Worm (Caenorhabditis elegans) whole organism, L4/young adult: Measurements from ENCODE around the gene lgc-19.

Experiments used
- W03F9.2 ChIP-seq: fragments of 150-350 bp; optimal IDR thresholded peaks from 2 replicates; lab custom pipeline; 2014; ENCODE audit warnings: missing biosample characterization, missing genetic modification characterization
- dao-5 ChIP-seq: sonication (generic microtip); optimal IDR thresholded peaks from 2 replicates; lab custom pipeline; 2016; ENCODE audit warnings: missing genotype, missing genetic modification characterization, moderate library complexity, missing compliant biosample characterization
- him-1 ChIP-seq: sonication (generic microtip); optimal IDR thresholded peaks from 2 replicates; lab custom pipeline; 2016; ENCODE audit warnings: missing genotype, missing genetic modification reagents, missing genetic modification characterization, missing compliant biosample characterization

Gene lgc-19

ce11 chrIV:15950838-15951581 is 11.5 kb downstream of the lgc-19 start, which contains the start of gene ifas-3:
Gene ifas-3 (minus strand): TSS chrIV:15950888.
- TF ChIP-seq dao-5 (tag; lab: Kevin White, UChicago): no peak
- no peak for TF ChIP-seq him-1 (tag; lab: Kevin White, UChicago)
- TF ChIP-seq W03F9.2 (tag; lab: Kevin White, UChicago): no peak

- TF ChIP-seq him-1 (tag; lab: Kevin White, UChicago) (no peak), W03F9.2 (tag; lab: Kevin White, UChicago) (no peak), dao-5 (tag; lab: Kevin White, UChicago) (no peak)
Measured at ce11 chrIV:15949995-15950394, 12.5 kb downstream of the lgc-19 start.

ce11 chrIV:15946507-15946906 is 16.0 kb downstream of the lgc-19 start, which contains the start of gene skr-10:
Gene skr-10 (plus strand): TSS chrIV:15946807.
- TF ChIP-seq dao-5 (tag; lab: Kevin White, UChicago) (no peak), W03F9.2 (tag; lab: Kevin White, UChicago) (no peak), him-1 (tag; lab: Kevin White, UChicago) (no peak)

ce11 chrIV:15941403-15941802 is 21.1 kb downstream of the lgc-19 start, which contains the start of gene Y105C5B.11:
Gene Y105C5B.11 (minus strand): TSS chrIV:15941503.
- TF ChIP-seq dao-5 (tag; lab: Kevin White, UChicago): no peak
- no peak for TF ChIP-seq W03F9.2 (tag; lab: Kevin White, UChicago)
- TF ChIP-seq him-1 (tag; lab: Kevin White, UChicago): no peak

- TF ChIP-seq dao-5 (tag; lab: Kevin White, UChicago) (no peak), W03F9.2 (tag; lab: Kevin White, UChicago) (no peak), him-1 (tag; lab: Kevin White, UChicago) (no peak)
Measured at ce11 chrIV:15940811-15941210, 21.7 kb downstream of the lgc-19 start.

- no peak for TF ChIP-seq dao-5 (tag; lab: Kevin White, UChicago)
- TF ChIP-seq W03F9.2 (tag; lab: Kevin White, UChicago): no peak
- no peak for TF ChIP-seq him-1 (tag; lab: Kevin White, UChicago)
Measured at ce11 chrIV:15938471-15938870, 24.0 kb downstream of the lgc-19 start.

ce11 chrIV:15937088-15937487 is 25.4 kb downstream of the lgc-19 start:
- TF ChIP-seq dao-5 (tag; lab: Kevin White, UChicago): no peak

ce11 chrIV:15933814-15934213 is 28.7 kb downstream of the lgc-19 start, which contains the start of gene srv-16:
Gene srv-16 (minus strand): TSS chrIV:15933914.
- TF ChIP-seq W03F9.2 (tag; lab: Kevin White, UChicago): no peak
- no peak for TF ChIP-seq dao-5 (tag; lab: Kevin White, UChicago)
- no peak for TF ChIP-seq him-1 (tag; lab: Kevin White, UChicago)

- peak; percentile 8 for TF ChIP-seq dao-5 (tag; lab: Kevin White, UChicago)
Measured at ce11 chrIV:15933100-15933499, 29.4 kb downstream of the lgc-19 start.

ce11 chrIV:15931833-15932232 is 30.7 kb downstream of the lgc-19 start:
- no peak for TF ChIP-seq him-1 (tag; lab: Kevin White, UChicago)
- no peak for TF ChIP-seq dao-5 (tag; lab: Kevin White, UChicago)
- peak; percentile 21 for TF ChIP-seq W03F9.2 (tag; lab: Kevin White, UChicago)

ce11 chrIV:15931176-15931575 is 31.3 kb downstream of the lgc-19 start:
- no peak for TF ChIP-seq W03F9.2 (tag; lab: Kevin White, UChicago)
- TF ChIP-seq dao-5 (tag; lab: Kevin White, UChicago): no peak
- no peak for TF ChIP-seq him-1 (tag; lab: Kevin White, UChicago)

ce11 chrIV:15930694-15931093 is 31.8 kb downstream of the lgc-19 start:
- TF ChIP-seq him-1 (tag; lab: Kevin White, UChicago) (no peak), W03F9.2 (tag; lab: Kevin White, UChicago) (no peak), dao-5 (tag; lab: Kevin White, UChicago) (no peak)

ce11 chrIV:15930281-15930680 is 32.2 kb downstream of the lgc-19 start, which contains the start of gene Y105C5B.9:
Gene Y105C5B.9 (plus strand): TSS chrIV:15930581.
- TF ChIP-seq dao-5 (tag; lab: Kevin White, UChicago): no peak
- TF ChIP-seq W03F9.2 (tag; lab: Kevin White, UChicago): no peak
- no peak for TF ChIP-seq him-1 (tag; lab: Kevin White, UChicago)

ce11 chrIV:15929831-15930230 is 32.7 kb downstream of the lgc-19 start:
- TF ChIP-seq dao-5 (tag; lab: Kevin White, UChicago): no peak
- TF ChIP-seq him-1 (tag; lab: Kevin White, UChicago): no peak
- no peak for TF ChIP-seq W03F9.2 (tag; lab: Kevin White, UChicago)
